Fruit fly (Drosophila melanogaster) whole organism, embryonic: Measurements from ENCODE around the gene CG10333.
A peak's percentile ranks its signal among the peaks of the same experiment; 100 is the strongest.

Experiments
- B-H1 ChIP-seq: fragments of 200-800 bp; sonication (Bioruptor generic); IDR thresholded peaks from 3 replicates; pipeline ENCODE4 v1.3.6; 2022; ENCODE audit warnings: missing biosample characterization, missing genetic modification characterization
- Bteb2 ChIP-seq: fragments of 200-800 bp; sonication (Bioruptor generic); optimal IDR thresholded peaks from 2 replicates; lab custom pipeline; 2016; ENCODE audit warnings: missing biosample characterization, missing genetic modification characterization
- CG10979 ChIP-seq: fragments of 200-800 bp; sonication (Bioruptor generic); optimal IDR thresholded peaks from 2 replicates; lab custom pipeline; 2018; ENCODE audit warnings: missing biosample characterization, mild to moderate bottlenecking, missing genetic modification characterization, moderate library complexity
- CG1233 ChIP-seq: fragments of 200-800 bp; sonication (Bioruptor generic); optimal IDR thresholded peaks from 4 replicates; lab custom pipeline; 2018; ENCODE audit warnings: missing biosample characterization, mild to moderate bottlenecking, missing genetic modification characterization
- CG12659 ChIP-seq: fragments of 200-800 bp; sonication (Bioruptor generic); optimal IDR thresholded peaks from 3 replicates; lab custom pipeline; 2017; ENCODE audit warnings: mild to moderate bottlenecking, missing biosample characterization, missing genetic modification reagents, missing genetic modification characterization
- CG14050 ChIP-seq: fragments of 200-800 bp; sonication (Bioruptor generic); IDR thresholded peaks from 3 replicates; pipeline ENCODE4 v1.3.6; 2022; ENCODE audit warnings: missing biosample characterization, missing genetic modification characterization
- CG1832 ChIP-seq: fragments of 200-800 bp; sonication (Bioruptor generic); optimal IDR thresholded peaks from 2 replicates; lab custom pipeline; 2017; ENCODE audit warnings: missing biosample characterization, mild to moderate bottlenecking, missing genetic modification characterization, inconsistent platforms
- CG2712 ChIP-seq: fragments of 200-800 bp; optimal IDR thresholded peaks from 3 replicates; lab custom pipeline; 2019; ENCODE audit warnings: missing biosample characterization, mild to moderate bottlenecking, missing genetic modification characterization, moderate library complexity
- CG2889 ChIP-seq: fragments of 200-800 bp; sonication (Bioruptor generic); IDR thresholded peaks from 3 replicates; pipeline ENCODE4 v1.3.6; 2022; ENCODE audit warnings: missing biosample characterization, missing genetic modification characterization
- CG31441 ChIP-seq: fragments of 200-800 bp; sonication (Bioruptor generic); IDR thresholded peaks from 2 replicates; pipeline ENCODE4 v1.3.6; 2022; ENCODE audit warnings: missing biosample characterization, missing genetic modification characterization
- CG32532 ChIP-seq: fragments of 200-800 bp; sonication (Bioruptor generic); IDR thresholded peaks from 2 replicates; pipeline ENCODE4 v1.3.6; 2022; ENCODE audit warnings: missing biosample characterization, missing genetic modification characterization
- CG33557 ChIP-seq: fragments of 200-800 bp; sonication (Bioruptor generic); optimal IDR thresholded peaks from 2 replicates; lab custom pipeline; 2019; ENCODE audit warnings: missing biosample characterization, mild to moderate bottlenecking, missing genetic modification characterization, moderate library complexity
- CG5953 ChIP-seq: fragments of 200-800 bp; sonication (Bioruptor generic); IDR thresholded peaks from 2 replicates; pipeline ENCODE4 v1.3.6; 2022; ENCODE audit warnings: missing biosample characterization, missing genetic modification characterization
- CG6254 ChIP-seq: fragments of 200-800 bp; sonication (Bioruptor generic); optimal IDR thresholded peaks from 3 replicates; lab custom pipeline; 2017; ENCODE audit warnings: mild to moderate bottlenecking, missing biosample characterization, missing genetic modification reagents, missing genetic modification characterization
- CG7556 ChIP-seq: fragments of 200-800 bp; sonication (Bioruptor generic); optimal IDR thresholded peaks from 2 replicates; lab custom pipeline; 2017; ENCODE audit warnings: missing biosample characterization, mild to moderate bottlenecking, missing genetic modification characterization
- CG9215 ChIP-seq: fragments of 200-800 bp; sonication (Bioruptor generic); IDR thresholded peaks from 2 replicates; pipeline ENCODE4 v1.3.6; 2022; ENCODE audit warnings: missing biosample characterization, missing genetic modification characterization
- CG9437 ChIP-seq: fragments of 200-800 bp; sonication (Bioruptor generic); optimal IDR thresholded peaks from 2 replicates; lab custom pipeline; 2018; ENCODE audit warnings: missing biosample characterization, mild to moderate bottlenecking, missing genetic modification characterization
- Dad ChIP-seq: fragments of 200-800 bp; sonication (Bioruptor generic); optimal IDR thresholded peaks from 3 replicates; lab custom pipeline; 2016; ENCODE audit warnings: missing biosample characterization, missing genetic modification characterization
- Deaf1 ChIP-seq: fragments of 200-800 bp; optimal IDR thresholded peaks from 3 replicates; lab custom pipeline; 2019; ENCODE audit warnings: missing biosample characterization, mild to moderate bottlenecking, missing genetic modification characterization, moderate library complexity
- Dip3 ChIP-seq: fragments of 200-800 bp; sonication (Bioruptor generic); optimal IDR thresholded peaks from 3 replicates; lab custom pipeline; 2016; ENCODE audit warnings: missing biosample characterization, missing genetic modification characterization
- Dll ChIP-seq: fragments of 200-800 bp; sonication (Bioruptor generic); IDR thresholded peaks from 4 replicates; pipeline ENCODE4 v1.3.6; 2022; ENCODE audit warnings: missing biosample characterization, missing genetic modification characterization; ENCODE audit not compliant: partially characterized antibody
- Elba2 ChIP-seq: fragments of 200-800 bp; sonication (Bioruptor generic); optimal IDR thresholded peaks from 3 replicates; lab custom pipeline; 2016; ENCODE audit warnings: missing biosample characterization, missing genetic modification characterization
- Ets97D ChIP-seq: fragments of 200-800 bp; sonication (Bioruptor generic); optimal IDR thresholded peaks from 3 replicates; lab custom pipeline; 2016; ENCODE audit warnings: missing biosample characterization, missing genetic modification characterization
- Hmx ChIP-seq: fragments of 200-800 bp; sonication (Bioruptor generic); optimal IDR thresholded peaks from 2 replicates; lab custom pipeline; 2016; ENCODE audit warnings: missing biosample characterization, missing genetic modification characterization
- MESR4 ChIP-seq: fragments of 200-800 bp; sonication (Bioruptor generic); optimal IDR thresholded peaks from 2 replicates; lab custom pipeline; 2018; ENCODE audit warnings: missing biosample characterization, mild to moderate bottlenecking, missing genetic modification characterization, moderate library complexity
- NFAT ChIP-seq: fragments of 200-800 bp; sonication (Bioruptor generic); IDR thresholded peaks from 2 replicates; pipeline ENCODE4 v1.3.6; 2022; ENCODE audit warnings: missing biosample characterization, missing genetic modification characterization
- abd-A ChIP-seq: fragments of 200-800 bp; sonication (Bioruptor generic); optimal IDR thresholded peaks from 3 replicates; lab custom pipeline; 2019; ENCODE audit warnings: missing biosample characterization, mild to moderate bottlenecking, missing genetic modification characterization, moderate library complexity
- al ChIP-seq: fragments of 200-800 bp; sonication (Bioruptor generic); IDR thresholded peaks from 2 replicates; pipeline ENCODE4 v1.3.6; 2022; ENCODE audit warnings: missing biosample characterization, missing genetic modification characterization
- bab2 ChIP-seq: fragments of 200-800 bp; sonication (Bioruptor generic); optimal IDR thresholded peaks from 2 replicates; lab custom pipeline; 2016; ENCODE audit warnings: missing biosample characterization, missing genetic modification characterization
- chif ChIP-seq, 2 experiments: fragments of 200-800 bp; sonication (Bioruptor generic); optimal IDR thresholded peaks; 3 replicates each; lab custom pipeline; 2016; ENCODE audit warnings: missing biosample characterization in 2 of 2, missing genetic modification characterization in 2 of 2
- crp ChIP-seq, 2 experiments: fragments of 200-800 bp; sonication (Bioruptor generic); optimal IDR thresholded peaks; 2 replicates in 1 of 2; 3 replicates in 1 of 2; lab custom pipeline; 2017; ENCODE audit warnings: missing biosample characterization in 2 of 2, missing genetic modification characterization in 2 of 2, mild to moderate bottlenecking in 1 of 2, moderate library complexity in 1 of 2
- emc ChIP-seq: fragments of 200-800 bp; sonication (Bioruptor generic); optimal IDR thresholded peaks from 2 replicates; lab custom pipeline; 2016; ENCODE audit warnings: missing biosample characterization, missing genetic modification characterization
- ems ChIP-seq: fragments of 200-800 bp; sonication (Bioruptor generic); optimal IDR thresholded peaks from 3 replicates; lab custom pipeline; 2016; ENCODE audit warnings: missing biosample characterization, missing genetic modification characterization
- eve ChIP-seq, 2 experiments: fragments of >200 bp; optimal IDR thresholded peaks; 2 replicates each; lab custom pipeline; 2017; ENCODE audit warnings: missing biosample characterization in 2 of 2, missing genetic modification characterization in 2 of 2
- eyg ChIP-seq: fragments of 200-800 bp; sonication (Bioruptor generic); optimal IDR thresholded peaks from 3 replicates; lab custom pipeline; 2016; ENCODE audit warnings: missing biosample characterization, missing genetic modification characterization
- hkb ChIP-seq, 2 experiments: fragments of 200-800 bp in 1 of 2; fragments of >200 bp in 1 of 2; sonication (Bioruptor generic) in 1 of 2; IDR thresholded peaks in 1 of 2; optimal IDR thresholded peaks in 1 of 2; 2 replicates each; pipeline versions ENCODE4 v1.3.6 to Lab custom; 2017 to 2022; ENCODE audit warnings: missing biosample characterization in 1 of 2, missing genetic modification characterization in 1 of 2
- pho ChIP-seq: fragments of 200-800 bp; sonication (Bioruptor generic); optimal IDR thresholded peaks from 2 replicates; lab custom pipeline; 2016; ENCODE audit warnings: missing biosample characterization, missing genetic modification characterization
- pita ChIP-seq: fragments of 200-800 bp; sonication (Bioruptor generic); optimal IDR thresholded peaks from 2 replicates; lab custom pipeline; 2017; ENCODE audit warnings: missing biosample characterization, mild to moderate bottlenecking, missing genetic modification characterization
- repo ChIP-seq: fragments of 200-800 bp; sonication (Bioruptor generic); optimal IDR thresholded peaks from 2 replicates; lab custom pipeline; 2016; ENCODE audit warnings: missing biosample characterization, missing genetic modification characterization
- ro ChIP-seq: fragments of 200-800 bp; sonication (Bioruptor generic); IDR thresholded peaks from 2 replicates; pipeline ENCODE4 v1.3.6; 2022; ENCODE audit warnings: missing biosample characterization, missing genetic modification characterization
- sqz ChIP-seq: fragments of 200-800 bp; sonication (Bioruptor generic); optimal IDR thresholded peaks from 3 replicates; lab custom pipeline; 2018; ENCODE audit warnings: missing biosample characterization, mild to moderate bottlenecking, missing genetic modification characterization
- tio ChIP-seq: fragments of 200-800 bp; sonication (Bioruptor generic); optimal IDR thresholded peaks from 2 replicates; lab custom pipeline; 2017; ENCODE audit warnings: missing biosample characterization, missing genetic modification characterization, inconsistent platforms
- tll ChIP-seq, 2 experiments: fragments of 200-800 bp in 1 of 2; fragments of >200 bp in 1 of 2; sonication (Bioruptor generic) in 1 of 2; optimal IDR thresholded peaks; 2 replicates each; lab custom pipeline; 2017 to 2019; ENCODE audit warnings: missing biosample characterization in 2 of 2, missing genetic modification characterization in 2 of 2, mild to moderate bottlenecking in 1 of 2, moderate library complexity in 1 of 2
- twi ChIP-seq: fragments of 200-800 bp; optimal IDR thresholded peaks from 2 replicates; lab custom pipeline; 2019; ENCODE audit warnings: missing biosample characterization, mild to moderate bottlenecking, missing genetic modification characterization, moderate library complexity
- usp ChIP-seq: fragments of >200 bp; optimal IDR thresholded peaks from 2 replicates; lab custom pipeline; 2017; ENCODE audit warnings: missing biosample characterization, missing genetic modification characterization
- vvl ChIP-seq: fragments of 200-800 bp; sonication (Bioruptor generic); IDR thresholded peaks from 2 replicates; pipeline ENCODE4 v1.3.6; 2022; ENCODE audit warnings: missing biosample characterization, missing genetic modification characterization

CG10333 gene

dm6 chr2L:18564417-18564816 is 42.2 kb upstream of the CG10333 start (continued):
- TF ChIP-seq Ets97D (GFP tag; lab: Kevin White, UChicago) (peak; percentile 81), CG9437 (GFP tag; lab: Kevin White, UChicago) (peak; percentile 33), Bteb2 (GFP tag; lab: Kevin White, UChicago) (no peak)
- TF ChIP-seq, all 482 proteins: peak for 21

- TF ChIP-seq CG14050 (no peak), twi (peak; percentile 56), Ets97D (GFP tag; lab: Kevin White, UChicago) (no peak), CG1233 (peak; percentile 33), pho (GFP tag; lab: Kevin White, UChicago) (no peak), repo (GFP tag; lab: Kevin White, UChicago) (no peak), eve (GFP tag; optimal IDR thresholded peaks at IDR 0.05; lab: Kevin White, UChicago) (no peak), CG6254 (GFP tag; lab: Kevin White, UChicago) (no peak), emc (GFP tag; lab: Kevin White, UChicago) (no peak), Hmx (GFP tag; lab: Kevin White, UChicago) (no peak), ems (GFP tag; lab: Kevin White, UChicago) (no peak), sqz (no peak), CG7556 (peak; percentile 32), crp (GFP tag; optimal IDR thresholded peaks at IDR 0.05; lab: Kevin White, UChicago) (no peak), Dll (GFP tag; lab: Robert Waterston, UW) (no peak), CG31441 (GFP tag; lab: Robert Waterston, UW) (peak; percentile 41; the same call in 1 of the 2 replicates), al (GFP tag; lab: Robert Waterston, UW) (no peak), CG32532 (GFP tag; lab: Robert Waterston, UW) (0 out of 2 replicates have a peak, but pooled peaks have one; percentile 17), ro (GFP tag; lab: Robert Waterston, UW) (no peak), eyg (GFP tag; lab: Kevin White, UChicago) (no peak), CG1832 (no peak), Elba2 (GFP tag; lab: Kevin White, UChicago) (no peak), Deaf1 (tag; lab: Kevin White, UChicago) (peak; percentile 41), bab2 (peak; percentile 37), vvl (GFP tag; lab: Robert Waterston, UW) (peak; percentile 37; the same call in 1 of the 2 replicates), Dip3 (GFP tag; lab: Kevin White, UChicago) (peak; percentile 2), CG2889 (GFP tag; lab: Robert Waterston, UW) (no peak), MESR4 (no peak), tio (GFP tag; lab: Kevin White, UChicago) (peak; percentile 35), CG2712 (tag; lab: Kevin White, UChicago) (peak; percentile 57), chif (GFP tag; optimal IDR thresholded peaks at IDR 0.05; lab: Kevin White, UChicago) (peak in 1 of 2 experiments; percentile 13), tll (GFP tag; optimal IDR thresholded peaks at IDR 0.05; lab: Kevin White, UChicago) (peak in 1 of 2 experiments; percentile 58), hkb (optimal IDR thresholded peaks at IDR 0.05; lab: Kevin White, UChicago) (no peak), hkb (GFP tag; IDR thresholded peaks at IDR 0.05; lab: Robert Waterston, UW) (no peak), CG5953 (GFP tag; lab: Robert Waterston, UW) (no peak), pita (no peak), CG12659 (GFP tag; lab: Kevin White, UChicago) (no peak), B-H1 (GFP tag; lab: Robert Waterston, UW) (no peak), CG33557 (GFP tag; lab: Kevin White, UChicago) (peak; percentile 43), abd-A (no peak), Dad (GFP tag; lab: Kevin White, UChicago) (no peak), CG10979 (peak; percentile 34), CG9215 (GFP tag; lab: Robert Waterston, UW) (no peak), NFAT (no peak), usp (GFP tag; lab: Kevin White, UChicago) (no peak)
Observed at dm6 chr2L:18566235-18567158, 40.1 kb upstream of the CG10333 start.
